Worm (Caenorhabditis elegans): ENCODE data around the gene T16H12.13.

DNA sequence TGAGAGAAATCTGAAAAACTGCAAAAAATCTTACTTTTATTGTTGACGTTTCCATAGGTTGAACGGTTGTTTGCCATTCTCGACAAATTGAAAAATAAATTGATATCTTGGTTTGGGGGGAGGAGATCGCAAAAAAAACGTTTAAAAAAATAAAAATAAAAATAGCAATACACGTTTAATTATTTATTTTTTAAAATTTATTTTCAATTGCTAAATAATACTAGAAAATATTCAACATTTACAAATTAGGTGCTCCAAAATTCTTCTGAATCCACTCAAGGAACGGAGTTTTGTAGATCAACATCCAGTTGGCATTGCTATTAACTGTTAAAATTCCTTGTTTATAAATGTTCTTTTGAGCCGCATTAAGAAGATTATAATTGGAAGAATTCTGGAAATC lies 45.2 kb upstream of the T16H12.13 start, which contains the start of gene T16G12.7:
- no peak for TF ChIP-seq dao-5 (tag; optimal IDR thresholded peaks at IDR 0.05)
- no peak for TF ChIP-seq him-1 (tag; optimal IDR thresholded peaks at IDR 0.05)
- TF ChIP-seq W03F9.2 (tag; optimal IDR thresholded peaks at IDR 0.05): no peak
